Worm (Caenorhabditis elegans) whole organism, young adult: Measurements from ENCODE around the gene czw-1.
A peak's percentile ranks its signal among the peaks of the same experiment; 100 is the strongest.
"Not testable (repeated sequence)": the region's sequence is repeated elsewhere in the genome, so short reads cannot be mapped to it uniquely, and the experiment has no call there.

Source experiments
- B0019.2 ChIP-seq: fragments of 200-800 bp; sonication (Bioruptor generic); conservative IDR thresholded peaks from 2 replicates; pipeline ENCODE4 v1.3.6; 2022; ENCODE audit warnings: missing genetic modification reagents, missing genetic modification characterization, missing compliant biosample characterization
- B0336.3 ChIP-seq: fragments of 200-800 bp; sonication (Bioruptor generic); IDR thresholded peaks from 2 replicates; pipeline ENCODE4 v1.3.6; 2022; ENCODE audit warnings: missing genetic modification characterization, missing compliant biosample characterization
- C06A6.2 ChIP-seq: fragments of 200-800 bp; sonication (Bioruptor generic); conservative IDR thresholded peaks from 2 replicates; pipeline ENCODE4 v1.3.6; 2022; ENCODE audit warnings: missing genetic modification characterization, missing compliant biosample characterization
- D2030.7 ChIP-seq: fragments of 200-800 bp; sonication (Bioruptor generic); IDR thresholded peaks from 2 replicates; pipeline ENCODE4 v1.3.6; 2022; ENCODE audit warnings: missing genetic modification reagents, missing genetic modification characterization, missing compliant biosample characterization
- F33H1.4 ChIP-seq: fragments of 200-800 bp; sonication (Bioruptor generic); IDR thresholded peaks from 2 replicates; pipeline ENCODE4 v1.3.6; 2022; ENCODE audit warnings: missing genetic modification reagents, missing genetic modification characterization, missing compliant biosample characterization
- K11D2.4 ChIP-seq: fragments of 200-800 bp; sonication (Bioruptor generic); IDR thresholded peaks from 2 replicates; pipeline ENCODE4 v1.3.6; 2022; ENCODE audit warnings: missing genetic modification reagents, missing genetic modification characterization, missing compliant biosample characterization
- K12H6.12 ChIP-seq: fragments of 200-800 bp; sonication (Bioruptor generic); optimal IDR thresholded peaks from 2 replicates; lab custom pipeline; 2018; ENCODE audit warnings: mild to moderate bottlenecking, missing genetic modification characterization, missing compliant biosample characterization
- Y67H2A.10 ChIP-seq: fragments of 200-800 bp; sonication (Bioruptor generic); conservative IDR thresholded peaks from 2 replicates; pipeline ENCODE4 v1.3.6; 2022; ENCODE audit warnings: missing genetic modification reagents, missing genetic modification characterization, missing compliant biosample characterization
- Y79H2A.3 ChIP-seq: fragments of 200-800 bp; sonication (Bioruptor generic); conservative IDR thresholded peaks from 2 replicates; pipeline ENCODE4 v1.3.6; 2022; ENCODE audit warnings: missing genetic modification reagents, missing genetic modification characterization, missing compliant biosample characterization
- Y95B8A.8 ChIP-seq: fragments of 200-800 bp; sonication (Bioruptor generic); IDR thresholded peaks from 2 replicates; pipeline ENCODE4 v1.3.6; 2022; ENCODE audit warnings: missing genetic modification reagents, missing genetic modification characterization, missing compliant biosample characterization
- aptf-2 ChIP-seq: fragments of 200-800 bp; sonication (Bioruptor generic); conservative IDR thresholded peaks from 2 replicates; pipeline ENCODE4 v1.3.6; 2022; ENCODE audit warnings: missing genetic modification reagents, missing genetic modification characterization, missing compliant biosample characterization
- attf-3 ChIP-seq: fragments of 200-800 bp; sonication (Bioruptor generic); conservative IDR thresholded peaks from 2 replicates; pipeline ENCODE4 v1.3.6; 2022; ENCODE audit warnings: missing genetic modification reagents, missing genetic modification characterization, missing compliant biosample characterization
- attf-5 ChIP-seq: fragments of 200-800 bp; sonication (Bioruptor generic); optimal IDR thresholded peaks from 2 replicates; lab custom pipeline; 2018; ENCODE audit warnings: mild to moderate bottlenecking, missing genetic modification characterization, missing compliant biosample characterization
- attf-6 ChIP-seq: fragments of 200-800 bp; sonication (Bioruptor generic); IDR thresholded peaks from 2 replicates; pipeline ENCODE4 v1.3.6; 2022; ENCODE audit warnings: missing genetic modification reagents, missing genetic modification characterization, missing compliant biosample characterization
- bed-2 ChIP-seq: fragments of 200-800 bp; sonication (Bioruptor generic); IDR thresholded peaks from 2 replicates; pipeline ENCODE4 v1.3.6; 2022; ENCODE audit warnings: missing genetic modification reagents, missing genetic modification characterization, missing compliant biosample characterization
- cebp-1 ChIP-seq, 2 experiments: fragments of 200-800 bp in 1 of 2; sonication (Bioruptor generic) in 1 of 2; sonication (generic microtip) in 1 of 2; IDR thresholded peaks in 1 of 2; optimal IDR thresholded peaks in 1 of 2; 2 replicates each; pipeline versions ENCODE4 v1.3.6 to Lab custom; 2017 to 2022; ENCODE audit warnings: missing compliant biosample characterization in 2 of 2, missing genetic modification characterization in 2 of 2, mild to moderate bottlenecking in 1 of 2, missing genetic modification reagents in 1 of 2, moderate library complexity in 1 of 2
- ceh-100 ChIP-seq: fragments of 200-800 bp; sonication (Bioruptor generic); IDR thresholded peaks from 2 replicates; pipeline ENCODE4 v1.3.6; 2022; ENCODE audit warnings: missing genetic modification reagents, missing genetic modification characterization, missing compliant biosample characterization
- ceh-91 ChIP-seq: fragments of 200-800 bp; sonication (Bioruptor generic); IDR thresholded peaks from 2 replicates; pipeline ENCODE4 v1.3.6; 2022; ENCODE audit warnings: missing genetic modification reagents, missing genetic modification characterization, missing compliant biosample characterization
- dox-1 ChIP-seq: fragments of 200-800 bp; sonication (Bioruptor generic); IDR thresholded peaks from 2 replicates; pipeline ENCODE4 v1.3.6; 2022; ENCODE audit warnings: missing genetic modification reagents, missing genetic modification characterization, missing compliant biosample characterization
- dpl-1 ChIP-seq: fragments of 150-350 bp; optimal IDR thresholded peaks from 2 replicates; lab custom pipeline; 2014; ENCODE audit warnings: missing biosample characterization, missing genetic modification reagents, missing genetic modification characterization
- egrh-3 ChIP-seq: fragments of 200-800 bp; sonication (Bioruptor generic); IDR thresholded peaks from 2 replicates; pipeline ENCODE4 v1.3.6; 2022; ENCODE audit warnings: missing genetic modification reagents, missing genetic modification characterization, missing compliant biosample characterization
- him-1 ChIP-seq: sonication (generic microtip); optimal IDR thresholded peaks from 2 replicates; lab custom pipeline; 2016; ENCODE audit warnings: missing genotype, missing genetic modification reagents, missing genetic modification characterization, missing compliant biosample characterization
- hmg-1.2 ChIP-seq: fragments of 200-800 bp; sonication (Bioruptor generic); IDR thresholded peaks from 2 replicates; pipeline ENCODE4 v1.3.6; 2022; ENCODE audit warnings: missing genetic modification reagents, missing genetic modification characterization, missing compliant biosample characterization
- hsf-1 ChIP-seq: fragments of 200-800 bp; sonication (Bioruptor generic); IDR thresholded peaks from 2 replicates; pipeline ENCODE4 v1.3.6; 2022; ENCODE audit warnings: missing genetic modification reagents, missing genetic modification characterization, missing compliant biosample characterization
- let-526 ChIP-seq: fragments of 200-800 bp; sonication (Bioruptor generic); IDR thresholded peaks from 2 replicates; pipeline ENCODE4 v1.3.6; 2022; ENCODE audit warnings: missing genetic modification reagents, missing genetic modification characterization, missing compliant biosample characterization
- lin-26 ChIP-seq: fragments of 200-800 bp; sonication (Bioruptor generic); IDR thresholded peaks from 2 replicates; pipeline ENCODE4 v1.3.6; 2022; ENCODE audit warnings: missing genetic modification reagents, missing genetic modification characterization, missing compliant biosample characterization
- lin-35 ChIP-seq, 3 experiments: fragments of 150-350 bp in 2 of 3; sonication (generic microtip) in 1 of 3; optimal IDR thresholded peaks; 2 replicates each; lab custom pipeline; 2014 to 2018; ENCODE audit warnings: missing biosample characterization in 3 of 3, missing genetic modification characterization in 3 of 3, missing genetic modification reagents in 3 of 3
- lin-40 ChIP-seq: sonication (generic microtip); optimal IDR thresholded peaks from 2 replicates; lab custom pipeline; 2016; ENCODE audit warnings: missing genetic modification characterization, mild to moderate bottlenecking, missing compliant biosample characterization, missing genotype, missing genetic modification reagents
- lir-1 ChIP-seq: fragments of 200-800 bp; sonication (Bioruptor generic); conservative IDR thresholded peaks from 2 replicates; pipeline ENCODE4 v1.3.6; 2022; ENCODE audit warnings: missing genetic modification reagents, missing genetic modification characterization, missing compliant biosample characterization
- lsl-1 ChIP-seq: fragments of 200-800 bp; sonication (Bioruptor generic); optimal IDR thresholded peaks from 2 replicates; lab custom pipeline; 2018; ENCODE audit warnings: mild to moderate bottlenecking, missing genetic modification characterization, moderate library complexity, missing compliant biosample characterization
- madf-6 ChIP-seq: fragments of 200-800 bp; sonication (Bioruptor generic); IDR thresholded peaks from 2 replicates; pipeline ENCODE4 v1.3.6; 2022; ENCODE audit warnings: missing genetic modification reagents, missing genetic modification characterization, missing compliant biosample characterization
- mcd-1 ChIP-seq: fragments of 200-800 bp; sonication (Bioruptor generic); IDR thresholded peaks from 2 replicates; pipeline ENCODE4 v1.3.6; 2022; ENCODE audit warnings: missing genetic modification reagents, missing genetic modification characterization, missing compliant biosample characterization
- nfyb-1 ChIP-seq: fragments of 200-800 bp; sonication (Bioruptor generic); IDR thresholded peaks from 2 replicates; pipeline ENCODE4 v1.3.6; 2022; ENCODE audit warnings: missing genetic modification reagents, missing genetic modification characterization, missing compliant biosample characterization
- pbrm-1 ChIP-seq: fragments of 200-800 bp; sonication (Bioruptor generic); IDR thresholded peaks from 2 replicates; pipeline ENCODE4 v1.3.6; 2022; ENCODE audit warnings: missing genetic modification reagents, missing genetic modification characterization, missing compliant biosample characterization
- rcor-1 ChIP-seq: fragments of 200-800 bp; sonication (Bioruptor generic); IDR thresholded peaks from 2 replicates; pipeline ENCODE4 v1.3.6; 2022; ENCODE audit warnings: missing genetic modification reagents, missing genetic modification characterization, missing compliant biosample characterization
- snpc-3.4 ChIP-seq: sonication (generic microtip); optimal IDR thresholded peaks from 2 replicates; lab custom pipeline; 2017; ENCODE audit warnings: missing genetic modification characterization, mild to moderate bottlenecking, missing compliant biosample characterization, antibody characterized with exemption, moderate library complexity, missing genotype, missing genetic modification reagents
- snpc-4 ChIP-seq, 5 experiments: fragments of 150-350 bp in 1 of 5; sonication (generic microtip) in 4 of 5; optimal IDR thresholded peaks; 2 replicates each; lab custom pipeline; 2014 to 2018; ENCODE audit warnings: missing genetic modification characterization in 5 of 5, missing biosample characterization in 3 of 5, antibody characterized with exemption in 2 of 5, mild to moderate bottlenecking in 2 of 5, missing compliant biosample characterization in 2 of 5, missing genotype in 2 of 5, moderate library complexity in 2 of 5, missing genetic modification reagents in 1 of 5
- unc-130 ChIP-seq: sonication (generic microtip); optimal IDR thresholded peaks from 2 replicates; lab custom pipeline; 2016; ENCODE audit warnings: missing genetic modification reagents, missing genetic modification characterization, missing compliant biosample characterization
- xnd-1 ChIP-seq: sonication (generic microtip); optimal IDR thresholded peaks from 2 replicates; lab custom pipeline; 2016; ENCODE audit warnings: missing genotype, missing genetic modification reagents, missing genetic modification characterization, missing compliant biosample characterization
- ztf-18 ChIP-seq: sonication (generic microtip); optimal IDR thresholded peaks from 2 replicates; lab custom pipeline; 2016; ENCODE audit warnings: missing genotype, mild to moderate bottlenecking, missing genetic modification characterization, missing compliant biosample characterization
- ztf-25 ChIP-seq: fragments of 200-800 bp; sonication (Bioruptor generic); IDR thresholded peaks from 2 replicates; pipeline ENCODE4 v1.3.6; 2022; ENCODE audit warnings: missing genetic modification reagents, missing genetic modification characterization, missing compliant biosample characterization
- ztf-26 ChIP-seq: sonication (generic microtip); optimal IDR thresholded peaks from 2 replicates; lab custom pipeline; 2017; ENCODE audit warnings: missing genetic modification characterization, missing compliant biosample characterization
- ztf-28 ChIP-seq: fragments of 200-800 bp; sonication (Bioruptor generic); IDR thresholded peaks from 2 replicates; pipeline ENCODE4 v1.3.6; 2022; ENCODE audit warnings: missing genetic modification reagents, missing genetic modification characterization, missing compliant biosample characterization
- ztf-6 ChIP-seq: fragments of 200-800 bp; sonication (Bioruptor generic); IDR thresholded peaks from 2 replicates; pipeline ENCODE4 v1.3.6; 2022; ENCODE audit warnings: missing genetic modification reagents, missing genetic modification characterization, missing compliant biosample characterization

Gene czw-1

DNA sequence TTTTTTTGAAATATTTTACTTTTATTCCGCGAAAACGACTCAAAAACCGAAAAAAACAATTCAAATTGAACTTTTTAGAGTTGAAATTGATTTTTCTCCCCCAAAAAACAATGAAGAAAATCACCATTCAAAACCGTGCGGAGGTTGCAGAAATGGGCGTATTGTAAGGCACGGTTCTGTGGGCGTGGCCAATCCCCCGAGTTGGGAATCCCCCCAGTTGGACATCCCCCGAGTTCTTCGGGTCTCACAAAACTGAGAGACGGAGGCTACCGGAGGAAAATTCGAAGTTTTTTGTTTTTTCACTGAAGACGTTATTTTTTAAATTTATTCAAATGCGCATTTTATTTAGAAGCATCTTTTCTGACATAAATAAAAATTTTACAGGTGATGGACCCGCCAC lies 1.7 kb upstream of the czw-1 start, which contains the start of gene mcm-3AP:
TSS of gene mcm-3AP (plus strand) at position 383 of the 400 bp plus-strand sequence.
- TF ChIP-seq attf-3 (GFP tag; lab: Robert Waterston, UW) (peak; percentile 79), nfyb-1 (peak; percentile 65; the same call in 1 of the 2 replicates), D2030.7 (peak; percentile 74; the same call in 1 of the 2 replicates), Y67H2A.10 (GFP tag; lab: Robert Waterston, UW) (peak; percentile 72; the same call in 1 of the 2 replicates), bed-2 (peak; percentile 68; the same call in 1 of the 2 replicates), Y95B8A.8 (0 out of 2 replicates have a peak, but pooled peaks have one; percentile 55), let-526 (GFP tag; lab: Robert Waterston, UW) (0 out of 2 replicates have a peak, but pooled peaks have one; percentile 25), aptf-2 (GFP tag; lab: Robert Waterston, UW) (peak; percentile 89), ztf-28 (peak; percentile 76), dox-1 (GFP tag; lab: Robert Waterston, UW) (peak; percentile 88), madf-6 (GFP tag; lab: Robert Waterston, UW) (peak; percentile 58), ztf-6 (GFP tag; lab: Robert Waterston, UW) (0 out of 2 replicates have a peak, but pooled peaks have one; percentile 55), ztf-25 (peak; percentile 84), attf-5 (peak; percentile 41), egrh-3 (peak; percentile 65), hmg-1.2 (GFP tag; lab: Robert Waterston, UW) (peak; percentile 59; the same call in 1 of the 2 replicates), pbrm-1 (GFP tag; lab: Robert Waterston, UW) (peak; percentile 39; the same call in 1 of the 2 replicates), lin-26 (GFP tag; lab: Robert Waterston, UW) (peak; percentile 74; the same call in 1 of the 2 replicates), mcd-1 (GFP tag; lab: Robert Waterston, UW) (peak; percentile 73), F33H1.4 (GFP tag; lab: Robert Waterston, UW) (peak; percentile 37), cebp-1 (tag; optimal IDR thresholded peaks at IDR 0.05; lab: Kevin White, UChicago) (peak; percentile 5), ceh-100 (GFP tag; lab: Robert Waterston, UW) (peak; percentile 96), K11D2.4 (GFP tag; lab: Robert Waterston, UW) (0 out of 2 replicates have a peak, but pooled peaks have one; percentile 28), C06A6.2 (GFP tag; lab: Robert Waterston, UW) (peak; percentile 63; the same call in 1 of the 2 replicates), rcor-1 (peak; percentile 52)
- TF ChIP-seq cebp-1 (GFP tag; IDR thresholded peaks at IDR 0.05; lab: Robert Waterston, UW): not testable (repeated sequence)

DNA sequence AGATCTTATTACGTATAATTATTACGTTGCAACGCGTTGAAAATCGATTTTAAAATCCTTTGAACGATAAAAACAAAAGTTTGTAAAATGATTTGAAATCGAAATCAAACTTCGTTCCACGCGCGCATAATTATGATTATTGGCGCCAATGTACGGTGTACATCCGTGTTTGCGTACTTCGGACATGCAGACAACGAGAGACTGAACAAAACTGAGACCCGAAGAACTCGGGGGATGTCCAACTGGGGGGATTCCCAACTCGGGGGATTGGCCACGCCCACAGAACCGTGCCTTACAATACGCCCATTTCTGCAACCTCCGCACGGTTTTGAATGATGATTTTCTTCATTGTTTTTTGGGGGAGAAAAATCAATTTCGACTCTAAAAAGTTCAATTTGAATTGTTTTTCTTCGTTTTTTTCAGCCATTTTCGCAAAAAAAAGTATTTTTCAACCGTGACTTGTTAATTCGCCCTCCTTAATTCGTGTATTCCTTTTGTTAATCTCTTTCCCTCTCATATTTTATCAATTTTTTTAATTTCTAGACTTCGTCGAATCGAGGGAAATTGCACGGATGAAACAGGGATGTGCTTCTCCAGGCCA lies 374 bp upstream of the czw-1 start, which contains the start of gene F20D12.12:
TSS of gene F20D12.12 (plus strand) at position 542 of the 601 bp plus-strand sequence.
- TF ChIP-seq dpl-1 (peak; percentile 67), ztf-18 (tag; lab: Kevin White, UChicago) (peak; percentile 38), K12H6.12 (peak; percentile 49), lir-1 (peak; percentile 72), madf-6 (GFP tag; lab: Robert Waterston, UW) (peak; percentile 96), lin-40 (tag; lab: Kevin White, UChicago) (peak; percentile 71), lin-35 (GFP tag; optimal IDR thresholded peaks at IDR 0.05; lab: Kevin White, UChicago) (peak in 2 of 3 experiments; percentile 25 to 50), hsf-1 (peak; percentile 88), him-1 (tag; lab: Kevin White, UChicago) (peak; percentile 23), K11D2.4 (GFP tag; lab: Robert Waterston, UW) (peak; percentile 91), lsl-1 (GFP tag; lab: Kevin White, UChicago) (peak; percentile 87), Y95B8A.8 (peak; percentile 97), B0019.2 (GFP tag; lab: Robert Waterston, UW) (peak; percentile 96), ceh-91 (GFP tag; lab: Robert Waterston, UW) (peak; percentile 97), ztf-26 (tag; lab: Kevin White, UChicago) (peak; percentile 23), ztf-28 (peak; percentile 98), attf-6 (GFP tag; lab: Robert Waterston, UW) (peak; percentile 75), xnd-1 (tag; lab: Kevin White, UChicago) (peak; percentile 69), snpc-3.4 (tag; lab: Kevin White, UChicago) (peak; percentile 64), snpc-4 (GFP tag; optimal IDR thresholded peaks at IDR 0.05; lab: Kevin White, UChicago) (peak; percentile 19), snpc-4 (tag; optimal IDR thresholded peaks at IDR 0.05; lab: Kevin White, UChicago) (peak in 3 of 4 experiments; percentile 28 to 57 (median 39)), B0336.3 (peak; percentile 60), unc-130 (peak; percentile 55), Y79H2A.3 (GFP tag; lab: Robert Waterston, UW) (peak; percentile 90)
